Worm (Caenorhabditis elegans): ENCODE measurements around the gene H40L08.8.

The H40L08.8 gene

DNA sequence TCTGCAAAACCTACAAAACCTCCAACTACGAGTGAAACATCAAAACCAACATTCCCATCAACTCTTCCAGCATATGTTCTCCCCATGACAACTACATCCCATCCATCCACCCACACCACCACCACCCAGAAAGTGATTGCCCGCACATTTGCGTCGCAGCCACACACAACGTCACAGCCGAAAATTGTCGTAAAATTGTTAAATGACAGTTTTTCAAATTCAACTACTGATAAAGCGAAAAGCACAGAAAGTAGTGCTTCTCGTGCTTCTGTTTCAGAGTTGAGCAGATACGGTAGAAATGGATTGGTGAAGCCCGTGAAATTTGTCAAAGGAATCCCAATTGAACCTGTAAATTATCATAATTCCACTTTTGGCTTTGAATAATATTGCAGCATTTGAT is 10.3 kb upstream of the H40L08.8 start:
- TF ChIP-seq unc-62 (GFP tag; optimal IDR thresholded peaks at IDR 0.05) = no peak

DNA sequence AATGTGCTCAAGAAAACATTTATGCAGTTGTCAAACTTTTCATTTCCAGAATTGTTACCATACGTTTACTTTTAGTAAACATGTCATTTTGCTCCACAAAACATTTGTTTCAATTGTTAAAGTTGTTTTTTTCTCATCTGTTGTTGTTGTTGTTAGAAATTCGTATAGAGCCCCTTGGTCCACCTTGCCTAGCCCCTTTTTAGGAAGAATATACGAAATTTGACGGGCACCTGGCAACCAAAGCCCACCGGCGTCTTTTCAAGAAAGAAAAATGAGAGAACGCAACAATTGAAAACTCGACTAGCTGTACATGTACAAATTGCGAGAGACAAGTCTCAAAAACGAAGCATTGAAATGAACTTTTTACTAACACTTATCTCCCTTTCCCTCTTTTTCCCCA is 7.0 kb upstream of the H40L08.8 start, which contains the start of gene F09B12.5:
F09B12.5 (plus strand) TSS at position 301 of the 400 bp plus-strand sequence.
- no peak for TF ChIP-seq unc-62 (GFP tag; optimal IDR thresholded peaks at IDR 0.05)

DNA sequence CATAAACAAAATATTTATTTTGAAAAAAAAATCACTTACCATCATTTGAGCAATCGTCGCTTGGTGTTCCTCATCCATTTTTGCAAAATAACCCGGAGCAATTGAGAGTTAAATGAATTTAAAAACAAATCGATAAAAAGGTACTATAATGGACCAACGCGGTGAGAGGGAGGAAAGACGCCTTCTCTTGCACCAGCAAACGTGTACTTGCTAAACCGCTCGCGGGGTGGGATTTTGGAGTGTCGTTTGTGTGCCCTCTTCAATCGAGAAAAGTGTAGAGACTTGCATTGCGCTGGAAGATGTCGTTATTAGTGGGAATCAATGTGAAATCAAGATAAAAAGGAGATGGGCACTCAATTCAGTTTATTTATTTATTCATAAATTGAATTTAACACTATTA is 6.4 kb upstream of the H40L08.8 start, which contains the start of gene H40L08.1:
H40L08.1 (minus strand) TSS at position 292 of the 400 bp plus-strand sequence.
- no peak for TF ChIP-seq unc-62 (GFP tag; optimal IDR thresholded peaks at IDR 0.05)

DNA sequence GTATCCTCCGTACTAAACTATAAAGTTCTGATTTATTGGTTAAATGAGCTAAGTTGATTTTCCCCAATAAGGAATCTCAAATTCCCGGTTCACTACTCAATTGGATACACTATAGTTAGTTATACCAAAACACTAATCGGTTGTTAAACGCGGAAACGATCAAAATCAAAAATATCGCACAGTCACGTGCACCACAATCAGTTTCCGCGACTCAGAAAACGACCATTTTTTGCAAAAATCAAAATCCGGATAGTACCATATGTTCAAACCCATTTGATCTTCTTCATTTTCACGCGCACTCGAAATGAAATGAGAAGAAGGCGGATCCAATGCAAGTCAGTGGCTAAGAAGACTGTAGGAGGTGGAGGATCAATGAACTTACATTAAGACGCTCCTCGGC is 4.1 kb upstream of the H40L08.8 start:
- TF ChIP-seq unc-62 (GFP tag; optimal IDR thresholded peaks at IDR 0.05) = no peak

DNA sequence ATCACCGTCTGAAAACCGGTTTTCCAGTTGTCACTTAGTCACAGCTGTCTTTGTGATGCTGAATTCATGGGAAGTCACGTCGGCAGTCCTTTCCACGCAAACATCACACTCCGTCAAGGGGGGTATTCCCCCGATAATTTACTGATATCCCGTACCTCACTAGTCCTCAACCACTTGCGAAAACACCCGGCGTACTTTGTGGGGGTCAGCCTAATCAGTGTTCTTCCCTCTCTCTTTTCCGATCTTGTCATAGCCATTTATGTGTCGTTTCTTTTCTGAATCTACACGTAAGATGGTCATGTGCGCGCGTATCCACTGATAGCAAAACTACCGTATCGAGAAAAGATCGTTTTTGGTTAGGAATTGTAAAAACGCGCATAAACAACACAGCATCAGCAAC is 2.0 kb upstream of the H40L08.8 start:
- no peak for TF ChIP-seq unc-62 (GFP tag; optimal IDR thresholded peaks at IDR 0.05)

DNA sequence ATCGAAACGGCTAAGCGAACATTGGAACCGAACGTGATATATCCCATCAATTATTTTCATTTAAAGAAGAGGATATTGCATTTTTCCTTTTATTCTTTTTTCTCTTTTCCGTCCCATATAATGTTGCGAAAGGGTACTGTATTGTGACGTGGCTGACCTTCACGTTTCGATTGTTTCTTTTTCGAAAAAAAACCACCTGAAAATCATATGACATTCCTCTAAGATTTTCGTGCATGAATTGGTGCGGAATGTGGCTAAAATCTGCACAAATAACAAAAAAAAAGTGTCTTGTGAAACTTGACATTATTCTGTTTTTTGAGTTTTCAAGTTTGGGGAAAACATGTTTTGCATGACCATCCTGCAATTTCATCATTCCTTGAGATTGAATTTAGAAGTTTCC is 843 bp upstream of the H40L08.8 start:
- TF ChIP-seq unc-62 (GFP tag; optimal IDR thresholded peaks at IDR 0.05) = no peak

DNA sequence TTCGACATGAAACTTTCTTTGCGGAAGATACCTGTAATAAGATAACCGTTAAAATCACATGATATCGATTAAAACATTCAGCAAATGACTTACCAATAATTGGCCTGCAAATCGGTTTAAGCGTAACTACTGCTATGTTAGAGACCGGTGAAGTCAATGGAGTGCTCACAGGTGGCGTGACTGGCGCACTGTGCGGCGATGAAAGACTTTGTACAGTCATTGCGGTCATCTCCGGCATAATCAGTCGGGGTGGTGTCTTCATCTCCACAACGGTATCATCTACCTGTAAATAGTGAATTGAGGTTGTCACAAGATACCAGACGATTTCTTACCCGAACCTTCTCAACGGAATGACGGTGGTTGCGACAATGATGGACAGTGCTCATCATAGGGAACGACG is 524 bp downstream of the H40L08.8 start:
- no peak for TF ChIP-seq unc-62 (GFP tag; optimal IDR thresholded peaks at IDR 0.05)

DNA sequence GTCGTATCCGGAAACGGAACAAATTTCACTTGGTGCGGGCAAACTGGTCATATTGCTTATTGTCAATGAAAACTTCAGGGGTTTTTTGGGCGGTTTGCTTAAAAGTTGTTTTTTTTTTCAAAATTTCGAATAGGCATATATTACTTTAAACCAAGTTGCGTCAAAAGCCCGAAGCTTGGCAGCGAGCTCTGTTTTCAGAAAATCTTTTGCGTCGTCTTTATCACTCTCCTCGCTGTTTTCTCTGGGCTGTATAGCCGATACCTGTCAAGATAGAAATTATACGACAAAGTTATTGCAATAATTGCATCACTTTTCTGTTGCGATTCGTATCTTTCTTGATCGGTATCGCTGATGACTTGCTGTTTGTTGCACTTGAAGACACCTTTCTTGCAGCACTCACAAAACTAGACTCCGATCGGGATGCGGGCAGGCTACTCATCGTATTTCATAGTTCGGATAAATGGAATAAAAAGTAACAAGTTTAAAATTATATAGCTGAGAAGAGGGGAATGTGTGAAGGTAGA is 1.3 kb downstream of the H40L08.8 start, which contains the start of the genes H40L08.3 and H40L08.9:
H40L08.3 (minus strand) TSS at position 51 of the 524 bp plus-strand sequence.
H40L08.9 (minus strand) TSS at position 439 of the 524 bp plus-strand sequence.
- no peak for TF ChIP-seq unc-62 (GFP tag; optimal IDR thresholded peaks at IDR 0.05)

DNA sequence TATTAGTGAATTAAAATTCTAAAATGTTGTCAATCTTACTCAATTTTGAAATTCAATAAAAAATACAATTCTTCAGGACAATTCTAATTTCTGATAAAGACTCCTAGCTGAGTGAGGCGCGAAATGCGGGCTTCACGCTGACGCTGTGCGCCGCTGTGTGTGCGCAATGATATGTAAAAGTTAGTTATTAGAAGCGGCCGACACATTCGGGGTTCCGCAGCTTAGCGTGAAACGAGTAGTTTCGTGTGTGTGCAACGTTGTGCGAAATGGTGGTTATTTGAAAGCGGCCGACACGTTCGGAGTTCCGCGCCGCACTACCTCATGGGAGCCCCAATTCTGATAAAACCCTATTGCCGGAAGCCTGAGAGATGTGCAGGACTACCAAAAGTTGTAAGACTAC is 2.3 kb downstream of the H40L08.8 start:
- TF ChIP-seq unc-62 (GFP tag; optimal IDR thresholded peaks at IDR 0.05) = no peak

DNA sequence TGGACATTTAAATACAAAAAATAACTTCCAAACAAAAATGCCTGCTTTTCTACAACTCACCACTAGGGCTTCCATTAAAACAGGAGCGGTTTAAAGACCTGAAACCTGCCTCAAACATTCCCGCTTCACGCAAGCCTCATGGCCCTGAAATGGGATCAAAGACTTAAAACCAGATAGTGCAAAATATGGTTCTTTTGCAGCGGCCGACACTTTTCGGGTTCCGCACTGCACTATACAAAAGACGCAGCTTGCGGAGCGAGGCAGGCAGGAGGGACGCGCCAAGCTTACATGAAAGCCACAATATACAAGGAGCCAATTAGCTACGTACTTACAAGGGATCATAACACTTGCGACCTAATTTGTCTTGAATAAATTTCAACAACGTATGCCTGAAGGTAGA is 4.0 kb downstream of the H40L08.8 start:
- TF ChIP-seq unc-62 (GFP tag; optimal IDR thresholded peaks at IDR 0.05) = no peak

DNA sequence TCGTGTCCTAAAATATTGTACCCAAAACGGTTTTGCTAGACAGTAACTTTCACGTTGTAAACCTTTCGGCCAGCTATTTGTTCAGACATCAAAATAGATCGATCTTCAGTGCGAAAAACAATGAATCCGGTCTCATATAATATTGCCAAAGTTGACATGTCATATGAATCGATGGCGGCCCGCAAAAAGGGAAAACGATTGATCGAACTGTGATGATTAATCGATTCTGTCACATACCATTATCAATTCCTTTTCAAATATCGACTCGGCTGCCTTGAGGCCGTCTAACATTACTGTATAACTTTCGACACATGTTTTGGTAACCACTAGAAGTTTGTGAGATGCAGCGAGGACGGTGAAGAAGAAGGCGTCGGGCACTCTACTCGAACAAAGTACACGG is 4.6 kb downstream of the H40L08.8 start:
- no peak for TF ChIP-seq unc-62 (GFP tag; optimal IDR thresholded peaks at IDR 0.05)

DNA sequence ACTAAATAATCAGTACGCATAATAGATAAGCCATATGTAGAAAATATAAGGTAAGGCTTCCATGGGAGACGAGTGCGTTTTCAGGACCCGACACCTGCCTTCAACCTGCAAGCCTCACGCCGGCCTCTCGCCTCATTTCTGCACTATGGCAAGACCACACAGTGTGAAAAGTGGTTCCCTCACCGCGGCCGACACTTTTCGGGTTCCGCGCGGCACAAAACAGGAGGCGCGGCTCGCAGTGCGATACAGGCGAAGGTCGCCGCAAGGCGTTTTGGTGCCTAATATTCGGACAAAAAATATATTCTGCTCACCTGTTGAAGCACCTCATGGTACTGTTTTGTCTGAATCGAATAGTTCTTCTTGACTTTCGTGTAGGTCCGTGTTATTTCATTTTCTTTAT is 7.3 kb downstream of the H40L08.8 start:
- TF ChIP-seq unc-62 (GFP tag; optimal IDR thresholded peaks at IDR 0.05) = no peak

DNA sequence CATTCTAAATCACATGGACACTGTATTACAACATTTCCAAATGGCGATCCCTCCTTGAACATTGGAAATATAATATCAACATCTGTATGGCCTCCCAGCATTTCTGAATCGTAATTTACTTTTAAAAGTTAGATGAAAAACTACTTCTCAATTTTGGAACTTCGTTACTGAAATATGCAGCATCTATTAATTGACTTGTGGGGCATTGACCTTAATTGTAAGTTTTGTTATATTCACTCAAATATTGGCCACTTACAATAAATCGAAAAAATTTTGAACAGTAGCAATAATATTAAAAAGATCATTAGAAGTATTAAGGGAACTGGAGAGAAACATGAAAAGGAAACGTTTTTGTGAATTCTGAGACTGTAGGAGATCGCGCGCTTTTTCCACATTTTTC is 8.2 kb downstream of the H40L08.8 start, which contains the start of gene mam-6:
mam-6 (minus strand) TSS at position 101 of the 400 bp plus-strand sequence.
- no peak for TF ChIP-seq unc-62 (GFP tag; optimal IDR thresholded peaks at IDR 0.05)

DNA sequence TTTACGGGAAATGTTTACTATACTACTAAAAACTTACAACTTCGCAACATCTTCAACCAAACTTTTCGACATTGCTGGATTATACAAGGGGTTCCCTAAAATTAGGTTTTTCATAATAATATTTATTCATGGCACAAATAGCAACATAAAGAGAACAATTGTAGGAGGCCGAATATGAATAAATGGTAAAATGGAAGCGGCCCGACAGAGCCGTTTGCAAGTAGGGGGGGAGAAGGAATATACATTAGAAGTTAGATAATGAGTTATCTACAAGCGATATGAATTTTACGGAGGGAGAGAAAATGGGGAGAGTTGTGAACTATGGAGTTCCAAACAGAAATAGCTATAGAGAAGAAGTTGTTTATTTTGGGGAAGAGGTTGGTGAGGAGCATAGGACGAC is 17.1 kb downstream of the H40L08.8 start, which contains the start of gene fbxa-96:
fbxa-96 (minus strand) TSS at position 101 of the 400 bp plus-strand sequence.
- TF ChIP-seq unc-62 (GFP tag; optimal IDR thresholded peaks at IDR 0.05) = no peak

DNA sequence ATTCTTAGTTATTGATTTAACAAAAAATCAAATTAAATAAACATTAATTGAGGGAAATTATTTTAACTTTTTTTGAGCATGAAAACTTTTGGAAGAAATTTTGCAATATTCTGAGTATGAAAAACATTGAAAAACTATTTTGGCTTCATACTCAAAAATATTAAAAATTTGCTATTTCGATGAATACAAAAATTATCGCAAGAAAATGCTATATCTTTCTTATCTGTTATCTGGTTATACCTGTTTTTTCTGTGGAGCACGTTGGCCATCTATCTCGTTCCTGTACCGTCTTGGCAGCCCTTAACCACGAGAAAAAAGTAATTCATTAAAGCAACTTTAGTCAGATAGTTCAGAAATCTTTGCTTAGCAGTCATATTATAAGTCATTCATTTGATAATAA is 19.5 kb downstream of the H40L08.8 start:
- no peak for TF ChIP-seq unc-62 (GFP tag; optimal IDR thresholded peaks at IDR 0.05)

DNA sequence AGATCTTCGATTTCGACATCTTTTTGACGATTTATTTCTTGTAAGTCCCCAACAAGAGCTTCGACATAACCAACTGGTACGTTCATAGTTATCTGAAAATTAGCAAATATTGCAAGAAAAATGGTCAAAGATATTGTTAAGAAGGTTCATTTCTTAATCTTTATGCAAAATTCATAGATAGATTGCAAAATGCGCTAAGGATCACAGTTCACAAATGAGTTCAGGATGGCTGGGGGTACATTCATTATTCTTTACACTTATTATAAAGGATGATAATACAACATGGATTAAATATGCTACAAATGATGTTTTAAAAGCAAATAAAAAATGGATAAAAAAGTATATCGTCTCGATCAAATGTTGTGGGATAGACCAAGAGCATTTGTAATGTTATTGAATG is 20.7 kb downstream of the H40L08.8 start, which contains the start of gene H03G16.5:
H03G16.5 (minus strand) TSS at position 101 of the 400 bp plus-strand sequence.
- TF ChIP-seq unc-62 (GFP tag; optimal IDR thresholded peaks at IDR 0.05) = no peak

DNA sequence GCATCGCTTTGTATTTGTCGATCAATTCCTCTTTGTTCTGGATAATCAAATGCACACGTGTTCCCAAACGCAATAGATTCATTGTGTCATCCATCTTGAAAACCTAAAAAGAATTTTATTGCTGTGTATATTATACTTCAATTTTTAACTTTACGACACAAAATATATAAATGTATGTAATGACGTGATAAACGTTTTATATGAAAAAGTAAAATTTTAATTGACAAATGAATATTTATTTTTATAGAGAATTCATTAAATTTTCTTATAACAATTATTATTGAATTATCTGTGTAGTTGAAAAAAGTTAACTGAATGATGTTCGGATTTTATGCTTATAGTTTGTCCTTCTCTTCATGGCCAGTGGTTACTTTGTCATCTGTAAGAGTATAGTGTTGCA is 21.5 kb downstream of the H40L08.8 start, which contains the start of gene H03G16.7:
H03G16.7 (minus strand) TSS at position 101 of the 400 bp plus-strand sequence.
- TF ChIP-seq unc-62 (GFP tag; optimal IDR thresholded peaks at IDR 0.05) = no peak
